Worm (Caenorhabditis elegans) whole organism, mixed stage, embryonic: ENCODE results near the gene C46F11.6.

ENCODE experiments used
- nhr-237 ChIP-seq: fragments of 150-350 bp; optimal IDR thresholded peaks from 2 replicates; lab custom pipeline; 2014; ENCODE audit warnings: missing biosample characterization, missing genetic modification characterization
- unc-62 ChIP-seq: fragments of 150-350 bp; optimal IDR thresholded peaks from 2 replicates; lab custom pipeline; 2014; ENCODE audit warnings: missing biosample characterization, missing genetic modification reagents, missing genetic modification characterization
- ztf-11 ChIP-seq: fragments of 150-350 bp; optimal IDR thresholded peaks from 2 replicates; lab custom pipeline; 2014; ENCODE audit warnings: missing biosample characterization, missing genetic modification characterization

DNA sequence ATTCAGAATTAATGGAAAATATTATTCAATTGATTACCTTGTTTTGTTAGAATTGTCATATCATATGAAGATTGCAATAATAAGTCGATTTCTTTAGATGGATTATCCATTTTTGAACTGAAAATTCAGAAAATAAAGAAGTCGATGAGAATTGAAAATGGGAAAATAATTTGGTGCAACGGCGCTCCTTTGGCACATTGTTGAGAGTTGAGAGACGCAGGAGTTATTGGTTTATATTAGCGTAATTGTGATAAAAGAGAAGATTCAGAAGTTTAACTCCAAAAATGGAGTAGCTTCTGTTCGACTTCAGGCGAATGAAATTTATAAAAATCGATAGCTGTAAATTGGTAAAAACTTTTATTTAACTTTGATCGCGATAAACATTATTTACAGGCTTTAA is 49.3 kb upstream of the C46F11.6 start, which contains the start of gene C14B1.8:
- TF ChIP-seq unc-62 (GFP tag; lab: Kevin White, UChicago) (no peak), ztf-11 (tag; lab: Kevin White, UChicago) (no peak), nhr-237 (no peak)
